Fruit fly (Drosophila melanogaster): ENCODE results near the gene CG3184.

Gene CG3184

dm6 chrX:6659919-6660318, 28.7 kb downstream of the CG3184 start:
- TF ChIP-seq Vsx2 (GFP tag; optimal IDR thresholded peaks at IDR 0.05; ENCODE audit: partially characterized antibody) (no peak), brk (GFP tag; optimal IDR thresholded peaks at IDR 0.05) (no peak), Jra (GFP tag; optimal IDR thresholded peaks at IDR 0.05) (no peak), Hr83 (GFP tag; optimal IDR thresholded peaks at IDR 0.05; ENCODE audit: poor library complexity, severe bottlenecking) (no peak), Sp1 (GFP tag; optimal IDR thresholded peaks at IDR 0.05) (no peak), N (GFP tag; optimal IDR thresholded peaks at IDR 0.05) (peak; percentile 52), CG32264 (GFP tag; optimal IDR thresholded peaks at IDR 0.05) (no peak), Rel (GFP tag; optimal IDR thresholded peaks at IDR 0.05) (no peak), Rel (tag; optimal IDR thresholded peaks at IDR 0.05) (peak; percentile 1), dsf (GFP tag; optimal IDR thresholded peaks at IDR 0.05; ENCODE audit: borderline replicate concordance) (no peak), Mio (GFP tag; optimal IDR thresholded peaks at IDR 0.05) (no peak), fru (GFP tag; optimal IDR thresholded peaks at IDR 0.05) (no peak), Myc (optimal IDR thresholded peaks at IDR 0.05) (no peak), psq (GFP tag; optimal IDR thresholded peaks at IDR 0.05) (peak; percentile 53), jim (GFP tag; optimal IDR thresholded peaks at IDR 0.05) (no peak), HLH106 (tag; optimal IDR thresholded peaks at IDR 0.05) (no peak), Hnf4 (GFP tag; optimal IDR thresholded peaks at IDR 0.05) (no peak), OdsH (GFP tag; optimal IDR thresholded peaks at IDR 0.05) (no peak)

dm6 chrX:6656626-6657558, 31.7 kb downstream of the CG3184 start:
- TF ChIP-seq Sp1 (GFP tag; optimal IDR thresholded peaks at IDR 0.05): peak; percentile 69
- TF ChIP-seq Vsx2 (GFP tag; optimal IDR thresholded peaks at IDR 0.05; ENCODE audit: partially characterized antibody): no peak
- TF ChIP-seq tai (GFP tag; optimal IDR thresholded peaks at IDR 0.05): no peak
- TF ChIP-seq rgr (GFP tag; optimal IDR thresholded peaks at IDR 0.05): peak; percentile 40
- peak; percentile 57 for TF ChIP-seq woc (GFP tag; optimal IDR thresholded peaks at IDR 0.05)
- no peak for TF ChIP-seq Dfd (GFP tag; optimal IDR thresholded peaks at IDR 0.05)
- TF ChIP-seq Mio (GFP tag; optimal IDR thresholded peaks at IDR 0.05): no peak
- peak; percentile 2 for TF ChIP-seq Hnf4 (GFP tag; optimal IDR thresholded peaks at IDR 0.05)
- peak; percentile 52 for TF ChIP-seq brk (GFP tag; optimal IDR thresholded peaks at IDR 0.05)
- peak; percentile 33 for TF ChIP-seq CG9705 (GFP tag; optimal IDR thresholded peaks at IDR 0.05)
- TF ChIP-seq Jra (GFP tag; optimal IDR thresholded peaks at IDR 0.05): no peak
- no peak for TF ChIP-seq Abd-B (GFP tag; optimal IDR thresholded peaks at IDR 0.05)
- TF ChIP-seq OdsH (GFP tag; optimal IDR thresholded peaks at IDR 0.05): peak; percentile 36
- no peak for TF ChIP-seq dmrt93B (GFP tag; optimal IDR thresholded peaks at IDR 0.05)
- peak; percentile 64 for TF ChIP-seq HLH106 (tag; optimal IDR thresholded peaks at IDR 0.05)
- no peak for TF ChIP-seq dsf (GFP tag; optimal IDR thresholded peaks at IDR 0.05; ENCODE audit: borderline replicate concordance)
- no peak for TF ChIP-seq usp (GFP tag; optimal IDR thresholded peaks at IDR 0.05)
- TF ChIP-seq pan (optimal IDR thresholded peaks at IDR 0.05): no peak
- TF ChIP-seq Rel (GFP tag; optimal IDR thresholded peaks at IDR 0.05): no peak
- peak; percentile 28 for TF ChIP-seq Rel (tag; optimal IDR thresholded peaks at IDR 0.05)
- no peak for TF ChIP-seq GATAd (GFP tag; optimal IDR thresholded peaks at IDR 0.05)
- TF ChIP-seq Hr83 (GFP tag; optimal IDR thresholded peaks at IDR 0.05; ENCODE audit: poor library complexity, severe bottlenecking): no peak
- TF ChIP-seq dl (GFP tag; optimal IDR thresholded peaks at IDR 0.05; ENCODE audit: insufficient read depth in 1 of 2, partially characterized antibody in 2 of 2): no peak
- TF ChIP-seq sv (GFP tag; optimal IDR thresholded peaks at IDR 0.05): no peak
- no peak for TF ChIP-seq ey (GFP tag; optimal IDR thresholded peaks at IDR 0.05)
- TF ChIP-seq Dif (GFP tag; optimal IDR thresholded peaks at IDR 0.05; ENCODE audit: partially characterized antibody): peak; percentile 18
- TF ChIP-seq h (GFP tag; optimal IDR thresholded peaks at IDR 0.05): peak; percentile 55
- TF ChIP-seq CrebA (GFP tag; optimal IDR thresholded peaks at IDR 0.05; ENCODE audit: borderline replicate concordance): no peak
- TF ChIP-seq Hr78 (GFP tag; optimal IDR thresholded peaks at IDR 0.05): no peak
- TF ChIP-seq psq (GFP tag; optimal IDR thresholded peaks at IDR 0.05): peak; percentile 17
- TF ChIP-seq lola (GFP tag; optimal IDR thresholded peaks at IDR 0.05): no peak
- TF ChIP-seq br (GFP tag; optimal IDR thresholded peaks at IDR 0.05): no peak
- no peak for TF ChIP-seq sage (GFP tag; optimal IDR thresholded peaks at IDR 0.05)
- no peak for TF ChIP-seq N (GFP tag; optimal IDR thresholded peaks at IDR 0.05)
- TF ChIP-seq jim (GFP tag; optimal IDR thresholded peaks at IDR 0.05): no peak
- peak; percentile 52 for TF ChIP-seq fru (GFP tag; optimal IDR thresholded peaks at IDR 0.05)
- peak in 1 of 2 experiments; percentile 44 for TF ChIP-seq foxo (GFP tag; optimal IDR thresholded peaks at IDR 0.05)
- peak; percentile 96 for TF ChIP-seq Myc (optimal IDR thresholded peaks at IDR 0.05)
- no peak for TF ChIP-seq CG32264 (GFP tag; optimal IDR thresholded peaks at IDR 0.05)

Data from whole organism, wandering third instar larva.